Fruit fly (Drosophila melanogaster) whole organism, embryonic: ENCODE data around the gene CG14961.

Source experiments
- Abd-B ChIP-seq: fragments of 200-800 bp; sonication (Bioruptor generic); optimal IDR thresholded peaks from 2 replicates; lab custom pipeline; 2018; ENCODE audit warnings: missing biosample characterization, mild to moderate bottlenecking, missing genetic modification characterization, moderate library complexity
- Antp ChIP-seq: fragments of 200-800 bp; sonication (Bioruptor generic); optimal IDR thresholded peaks from 3 replicates; lab custom pipeline; 2016; ENCODE audit warnings: missing biosample characterization, missing genetic modification characterization
- Blimp-1 ChIP-seq: fragments of 200-800 bp; sonication (Bioruptor generic); optimal IDR thresholded peaks from 3 replicates; lab custom pipeline; 2018; ENCODE audit warnings: missing biosample characterization, missing genetic modification characterization, mild to moderate bottlenecking, moderate library complexity, missing genetic modification reagents
- CG12659 ChIP-seq: fragments of 200-800 bp; sonication (Bioruptor generic); optimal IDR thresholded peaks from 3 replicates; lab custom pipeline; 2017; ENCODE audit warnings: mild to moderate bottlenecking, missing biosample characterization, missing genetic modification reagents, missing genetic modification characterization
- CG13287 ChIP-seq: fragments of 200-800 bp; sonication (Bioruptor generic); IDR thresholded peaks from 2 replicates; pipeline ENCODE4 v1.3.6; 2022; ENCODE audit warnings: missing biosample characterization, missing genetic modification characterization; ENCODE audit not compliant: partially characterized antibody
- CG1602 ChIP-seq: fragments of 200-800 bp; sonication (Bioruptor generic); optimal IDR thresholded peaks from 3 replicates; lab custom pipeline; 2016; ENCODE audit warnings: missing biosample characterization, missing genetic modification characterization
- CG17328 ChIP-seq: fragments of 200-800 bp; sonication (Bioruptor generic); IDR thresholded peaks from 2 replicates; pipeline ENCODE4 v1.3.6; 2022; ENCODE audit warnings: missing biosample characterization, missing genetic modification characterization
- CG17612 ChIP-seq: fragments of 200-800 bp; sonication (Bioruptor generic); IDR thresholded peaks from 2 replicates; pipeline ENCODE4 v1.3.6; 2022; ENCODE audit warnings: missing biosample characterization, missing genetic modification characterization
- CG2199 ChIP-seq: fragments of 200-800 bp; sonication (Bioruptor generic); IDR thresholded peaks from 3 replicates; pipeline ENCODE4 v1.3.6; 2022; ENCODE audit warnings: missing biosample characterization, missing genetic modification characterization
- CG30020 ChIP-seq: fragments of 200-800 bp; optimal IDR thresholded peaks from 2 replicates; lab custom pipeline; 2019; ENCODE audit warnings: missing biosample characterization, mild to moderate bottlenecking, missing genetic modification characterization, moderate library complexity
- CG30403 ChIP-seq: fragments of 200-800 bp; sonication (Bioruptor generic); optimal IDR thresholded peaks from 3 replicates; lab custom pipeline; 2016; ENCODE audit warnings: missing biosample characterization, missing genetic modification characterization
- CG4617 ChIP-seq: fragments of 200-800 bp; sonication (Bioruptor generic); optimal IDR thresholded peaks from 3 replicates; lab custom pipeline; 2016; ENCODE audit warnings: missing biosample characterization, missing genetic modification characterization, borderline replicate concordance
- CG6854 ChIP-seq: fragments of 200-800 bp; sonication (Bioruptor generic); optimal IDR thresholded peaks from 3 replicates; lab custom pipeline; 2017; ENCODE audit warnings: missing biosample characterization, mild to moderate bottlenecking, missing genetic modification characterization
- CG8290 ChIP-seq, 3 experiments: fragments of 200-800 bp; sonication (Bioruptor generic); optimal IDR thresholded peaks; 2 replicates each; lab custom pipeline; 2016 to 2019; ENCODE audit warnings: missing biosample characterization in 3 of 3, missing genetic modification characterization in 3 of 3, mild to moderate bottlenecking in 2 of 3, moderate library complexity in 1 of 3
- Chrac-16 ChIP-seq: fragments of 200-800 bp; sonication (Bioruptor generic); optimal IDR thresholded peaks from 3 replicates; lab custom pipeline; 2016; ENCODE audit warnings: missing biosample characterization, missing genetic modification characterization
- D ChIP-seq, 2 experiments: fragments of 200-800 bp in 1 of 2; fragments of >200 bp in 1 of 2; sonication (Bioruptor generic) in 1 of 2; optimal IDR thresholded peaks; 2 replicates in 1 of 2; 3 replicates in 1 of 2; lab custom pipeline; 2017; ENCODE audit warnings: mild to moderate bottlenecking in 1 of 2, missing biosample characterization in 1 of 2, missing genetic modification characterization in 1 of 2, missing genetic modification reagents in 1 of 2
- Dp ChIP-seq: fragments of 200-800 bp; sonication (Bioruptor generic); optimal IDR thresholded peaks from 2 replicates; lab custom pipeline; 2018; ENCODE audit warnings: missing biosample characterization, mild to moderate bottlenecking, missing genetic modification characterization, moderate library complexity
- Ets97D ChIP-seq: fragments of 200-800 bp; sonication (Bioruptor generic); optimal IDR thresholded peaks from 3 replicates; lab custom pipeline; 2016; ENCODE audit warnings: missing biosample characterization, missing genetic modification characterization
- Fer1 ChIP-seq: fragments of 200-800 bp; sonication (Bioruptor generic); optimal IDR thresholded peaks from 2 replicates; lab custom pipeline; 2017; ENCODE audit warnings: missing biosample characterization, mild to moderate bottlenecking, missing genetic modification characterization
- MBD-R2 ChIP-seq: fragments of 200-800 bp; sonication (Bioruptor generic); IDR thresholded peaks from 2 replicates; pipeline ENCODE4 v1.3.6; 2022; ENCODE audit warnings: missing biosample characterization, missing genetic modification characterization
- Med ChIP-seq: fragments of 200-800 bp; sonication (Bioruptor generic); peaks from one replicate; lab custom pipeline; 2016; ENCODE audit warnings: missing biosample characterization, missing genetic modification characterization, mild to moderate bottlenecking, inconsistent platforms, moderate library complexity
- Meics ChIP-seq: fragments of 200-800 bp; sonication (Bioruptor generic); optimal IDR thresholded peaks from 2 replicates; lab custom pipeline; 2017; ENCODE audit warnings: missing biosample characterization, mild to moderate bottlenecking, missing genetic modification characterization
- Mes4 ChIP-seq: fragments of 200-800 bp; sonication (Bioruptor generic); optimal IDR thresholded peaks from 2 replicates; lab custom pipeline; 2016; ENCODE audit warnings: missing biosample characterization, missing genetic modification characterization
- Nf-YA ChIP-seq: fragments of 200-800 bp; sonication (Bioruptor generic); IDR thresholded peaks from 2 replicates; pipeline ENCODE4 v1.3.6; 2022; ENCODE audit warnings: missing biosample characterization, missing genetic modification characterization
- Ptx1 ChIP-seq: fragments of 200-800 bp; sonication (Bioruptor generic); IDR thresholded peaks from 2 replicates; pipeline ENCODE4 v1.3.6; 2022; ENCODE audit warnings: missing biosample characterization, missing genetic modification characterization
- YL-1 ChIP-seq: fragments of 200-800 bp; sonication (Bioruptor generic); optimal IDR thresholded peaks from 3 replicates; lab custom pipeline; 2017; ENCODE audit warnings: missing biosample characterization, mild to moderate bottlenecking, missing genetic modification characterization
- az2 ChIP-seq: fragments of 200-800 bp; sonication (Bioruptor generic); optimal IDR thresholded peaks from 3 replicates; lab custom pipeline; 2016; ENCODE audit warnings: missing biosample characterization, missing genetic modification characterization
- cg ChIP-seq: fragments of 200-800 bp; sonication (Bioruptor generic); optimal IDR thresholded peaks from 3 replicates; lab custom pipeline; 2019; ENCODE audit warnings: missing biosample characterization, mild to moderate bottlenecking, missing genetic modification characterization, moderate library complexity
- dmrt11E ChIP-seq: fragments of 200-800 bp; sonication (Bioruptor generic); optimal IDR thresholded peaks from 3 replicates; lab custom pipeline; 2018; ENCODE audit warnings: missing biosample characterization, mild to moderate bottlenecking, missing genetic modification characterization, moderate library complexity
- eve ChIP-seq, 2 experiments: fragments of >200 bp; optimal IDR thresholded peaks; 2 replicates each; lab custom pipeline; 2017; ENCODE audit warnings: missing biosample characterization in 2 of 2, missing genetic modification characterization in 2 of 2
- grau ChIP-seq: fragments of 200-800 bp; optimal IDR thresholded peaks from 3 replicates; lab custom pipeline; 2019; ENCODE audit warnings: missing biosample characterization, mild to moderate bottlenecking, missing genetic modification characterization, moderate library complexity
- gsb ChIP-seq: fragments of 200-800 bp; sonication (Bioruptor generic); IDR thresholded peaks from 2 replicates; pipeline ENCODE4 v1.3.6; 2022; ENCODE audit warnings: missing biosample characterization, missing genetic modification characterization
- ham ChIP-seq: fragments of 200-800 bp; sonication (Bioruptor generic); IDR thresholded peaks from 2 replicates; pipeline ENCODE4 v1.3.6; 2022; ENCODE audit warnings: missing biosample characterization, missing genetic modification characterization
- hbn ChIP-seq: fragments of 200-800 bp; sonication (Bioruptor generic); IDR thresholded peaks from 2 replicates; pipeline ENCODE4 v1.3.6; 2022; ENCODE audit warnings: missing biosample characterization, missing genetic modification characterization; ENCODE audit not compliant: partially characterized antibody
- luna ChIP-seq: fragments of 200-800 bp; sonication (Bioruptor generic); optimal IDR thresholded peaks from 2 replicates; lab custom pipeline; 2016; ENCODE audit warnings: missing biosample characterization, missing genetic modification characterization
- nerfin-1 ChIP-seq: fragments of 200-800 bp; sonication (Bioruptor generic); optimal IDR thresholded peaks from 3 replicates; lab custom pipeline; 2019; ENCODE audit warnings: missing biosample characterization, mild to moderate bottlenecking, missing genetic modification characterization, moderate library complexity
- otp ChIP-seq: fragments of 200-800 bp; sonication (Bioruptor generic); IDR thresholded peaks from 3 replicates; pipeline ENCODE4, ENCODE4 v1.3.6; 2022; ENCODE audit warnings: missing biosample characterization, missing genetic modification characterization
- pros ChIP-seq: fragments of 200-800 bp; sonication (Bioruptor generic); optimal IDR thresholded peaks from 3 replicates; lab custom pipeline; 2019; ENCODE audit warnings: missing biosample characterization, mild to moderate bottlenecking, missing genetic modification characterization, moderate library complexity
- pzg ChIP-seq: fragments of 200-800 bp; sonication (Bioruptor generic); optimal IDR thresholded peaks from 3 replicates; lab custom pipeline; 2018; ENCODE audit warnings: missing biosample characterization, mild to moderate bottlenecking, missing genetic modification characterization, moderate library complexity
- rib ChIP-seq: fragments of 200-800 bp; sonication (Bioruptor generic); IDR thresholded peaks from 2 replicates; pipeline ENCODE4 v1.3.6; 2022; ENCODE audit warnings: missing biosample characterization, missing genetic modification characterization
- row ChIP-seq: fragments of 200-800 bp; sonication (Bioruptor generic); IDR thresholded peaks from 3 replicates; pipeline ENCODE4 v1.3.6; 2022; ENCODE audit warnings: missing biosample characterization, missing genetic modification characterization
- salm ChIP-seq: fragments of 200-800 bp; sonication (Bioruptor generic); optimal IDR thresholded peaks from 2 replicates; lab custom pipeline; 2018; ENCODE audit warnings: missing biosample characterization, mild to moderate bottlenecking, missing genetic modification characterization
- trh ChIP-seq: fragments of 200-800 bp; sonication (Bioruptor generic); optimal IDR thresholded peaks from 2 replicates; lab custom pipeline; 2016; ENCODE audit warnings: missing biosample characterization, missing genetic modification characterization
- ttk ChIP-seq: fragments of 200-800 bp; sonication (Bioruptor generic); IDR thresholded peaks from 2 replicates; pipeline ENCODE4 v2.1.2; 2022; ENCODE audit warnings: missing biosample characterization, missing genetic modification characterization
- twi ChIP-seq: fragments of 200-800 bp; optimal IDR thresholded peaks from 2 replicates; lab custom pipeline; 2019; ENCODE audit warnings: missing biosample characterization, mild to moderate bottlenecking, missing genetic modification characterization, moderate library complexity
- vnd ChIP-seq: fragments of 200-800 bp; sonication (Bioruptor generic); IDR thresholded peaks from 3 replicates; pipeline ENCODE4 v1.3.6; 2022; ENCODE audit warnings: missing biosample characterization, missing genetic modification characterization; ENCODE audit not compliant: partially characterized antibody
- zf30C ChIP-seq: fragments of 200-800 bp; sonication (Bioruptor generic); optimal IDR thresholded peaks from 3 replicates; lab custom pipeline; 2018; ENCODE audit warnings: missing biosample characterization, mild to moderate bottlenecking, missing genetic modification characterization

The CG14961 gene

DNA sequence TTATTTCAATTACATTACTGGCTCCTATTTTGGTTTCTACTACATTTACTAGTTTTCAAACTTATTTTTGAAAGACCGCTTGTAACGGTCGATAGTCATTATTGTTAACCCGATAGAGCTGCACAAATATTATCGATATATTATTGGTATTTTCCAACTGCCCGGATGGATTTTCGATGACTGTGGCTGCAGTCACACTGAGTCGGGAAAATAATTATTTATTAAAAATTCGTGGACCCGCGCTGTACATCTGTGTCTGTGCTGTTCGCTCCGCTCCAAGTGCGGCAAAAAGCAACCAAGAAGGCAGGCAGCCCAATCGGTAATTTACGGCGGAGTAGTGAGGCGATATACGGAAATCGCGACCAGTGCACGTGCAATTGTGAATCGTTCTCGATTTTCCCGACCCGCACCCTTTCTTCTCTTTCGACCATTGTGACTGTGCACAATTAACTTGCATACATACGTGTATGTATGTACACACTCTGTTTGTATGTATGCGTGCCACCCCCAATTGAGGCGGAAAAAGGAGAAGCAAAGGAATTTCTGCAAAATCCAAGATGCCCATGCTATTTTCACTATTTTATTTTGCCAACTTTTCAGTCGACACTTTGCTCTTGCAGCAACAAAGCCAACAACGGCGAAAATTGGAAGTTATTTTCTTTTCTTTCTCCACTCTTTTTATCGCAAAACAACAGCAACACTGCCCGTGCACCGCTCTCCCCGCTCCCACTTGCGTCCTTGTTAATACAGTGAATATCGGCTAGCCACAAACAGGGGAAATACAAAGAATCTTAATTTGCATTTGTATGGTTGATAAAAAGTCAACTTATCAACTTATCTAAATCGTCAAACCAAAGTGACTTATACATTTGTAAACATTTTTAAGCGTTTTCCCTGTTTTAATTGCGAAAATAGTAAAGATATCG, 26.1 kb upstream of the CG14961 start, which contains the start of gene ZnT63C (continued):
- TF ChIP-seq Dp (GFP tag; lab: Kevin White, UChicago) (peak; percentile 54), vnd (GFP tag; lab: Robert Waterston, UW) (peak; percentile 79), row (peak; percentile 33; the same call in 2 of the 3 replicates), YL-1 (GFP tag; lab: Kevin White, UChicago) (peak; percentile 72), D (optimal IDR thresholded peaks at IDR 0.05; lab: Kevin White, UChicago) (no peak), D (GFP tag; optimal IDR thresholded peaks at IDR 0.05; lab: Kevin White, UChicago) (peak; percentile 6), CG6854 (peak; percentile 11), Antp (GFP tag; lab: Kevin White, UChicago) (no peak), grau (peak; percentile 75), Med (GFP tag; lab: Kevin White, UChicago) (peak; percentile 79), trh (GFP tag; lab: Kevin White, UChicago) (no peak), CG1602 (GFP tag; lab: Kevin White, UChicago) (no peak), CG30403 (GFP tag; lab: Kevin White, UChicago) (no peak), Nf-YA (GFP tag; lab: Robert Waterston, UW) (peak; percentile 20; the same call in 1 of the 2 replicates), CG8290 (GFP tag; optimal IDR thresholded peaks at IDR 0.05; lab: Kevin White, UChicago) (no peak), CG8290 (tag; optimal IDR thresholded peaks at IDR 0.05; lab: Kevin White, UChicago) (peak in 1 of 2 experiments; percentile 30), Ets97D (GFP tag; lab: Kevin White, UChicago) (peak; percentile 7), Meics (GFP tag; lab: Kevin White, UChicago) (peak; percentile 8), luna (GFP tag; lab: Kevin White, UChicago) (no peak), az2 (no peak), ttk (peak; percentile 22; the same call in 1 of the 2 replicates), Ptx1 (GFP tag; lab: Robert Waterston, UW) (no peak), otp (peak; percentile 26; the same call in 1 of the 3 replicates), CG2199 (GFP tag; lab: Robert Waterston, UW) (peak; percentile 49; the same call in 1 of the 3 replicates), cg (GFP tag; lab: Kevin White, UChicago) (peak; percentile 83), zf30C (GFP tag; lab: Kevin White, UChicago) (no peak), Blimp-1 (GFP tag; lab: Kevin White, UChicago) (no peak), rib (GFP tag; lab: Robert Waterston, UW) (0 out of 2 replicates have a peak, but pooled peaks have one; percentile 16), CG4617 (GFP tag; lab: Kevin White, UChicago) (peak; percentile 82), CG30020 (tag; lab: Kevin White, UChicago) (peak; percentile 18), Chrac-16 (GFP tag; lab: Kevin White, UChicago) (no peak), CG17612 (GFP tag; lab: Robert Waterston, UW) (no peak), dmrt11E (tag; lab: Kevin White, UChicago) (no peak), Abd-B (GFP tag; lab: Kevin White, UChicago) (no peak), MBD-R2 (peak; percentile 32; the same call in 1 of the 2 replicates), ham (no peak), CG12659 (GFP tag; lab: Kevin White, UChicago) (peak; percentile 67), Fer1 (GFP tag; lab: Kevin White, UChicago) (no peak), gsb (no peak), nerfin-1 (tag; lab: Kevin White, UChicago) (peak; percentile 99), Mes4 (GFP tag; lab: Kevin White, UChicago) (no peak), CG17328 (GFP tag; lab: Robert Waterston, UW) (0 out of 2 replicates have a peak, but pooled peaks have one; percentile 24), CG13287 (peak; percentile 85), pzg (GFP tag; lab: Kevin White, UChicago) (peak; percentile 74), salm (tag; lab: Kevin White, UChicago) (no peak), pros (GFP tag; lab: Kevin White, UChicago) (peak; percentile 1), twi (tag; lab: Kevin White, UChicago) (no peak), hbn (GFP tag; lab: Robert Waterston, UW) (peak; percentile 70), eve (GFP tag; optimal IDR thresholded peaks at IDR 0.05; lab: Kevin White, UChicago) (peak in 1 of 2 experiments; percentile 63)
